Worm (Caenorhabditis elegans) whole organism, L1 larva: ENCODE data around the gene egl-10.

ENCODE experiments used
- C04F5.9 ChIP-seq: sonication (generic microtip); optimal IDR thresholded peaks from 2 replicates; lab custom pipeline; 2016; ENCODE audit warnings: missing genetic modification characterization, missing compliant biosample characterization
- C16A3.4 ChIP-seq: fragments of 150-350 bp; optimal IDR thresholded peaks from 2 replicates; lab custom pipeline; 2014; ENCODE audit warnings: missing biosample characterization, missing genetic modification characterization
- C34B4.2 ChIP-seq: sonication (generic microtip); optimal IDR thresholded peaks from 2 replicates; lab custom pipeline; 2017; ENCODE audit warnings: mild to moderate bottlenecking, missing genetic modification characterization, missing compliant biosample characterization
- Y116A8C.19 ChIP-seq: sonication (generic microtip); optimal IDR thresholded peaks from 2 replicates; lab custom pipeline; 2016; ENCODE audit warnings: missing compliant biosample characterization, missing genetic modification characterization, borderline replicate concordance
- aly-2 ChIP-seq: fragments of 150-350 bp; optimal IDR thresholded peaks from 2 replicates; lab custom pipeline; 2014; ENCODE audit warnings: missing biosample characterization, missing genetic modification characterization
- blmp-1 ChIP-seq: fragments of 150-350 bp; optimal IDR thresholded peaks from 2 replicates; lab custom pipeline; 2014; ENCODE audit warnings: missing biosample characterization, missing genetic modification characterization
- ceh-8 ChIP-seq: fragments of 200-800 bp; sonication (Bioruptor generic); optimal IDR thresholded peaks from 2 replicates; lab custom pipeline; 2018; ENCODE audit warnings: mild to moderate bottlenecking, missing genetic modification characterization, moderate library complexity, missing compliant biosample characterization
- ceh-82 ChIP-seq, 3 experiments: fragments of 150-350 bp in 1 of 3; sonication (generic microtip) in 2 of 3; optimal IDR thresholded peaks; 2 replicates each; lab custom pipeline; 2014 to 2017; ENCODE audit warnings: missing biosample characterization in 3 of 3, missing genetic modification characterization in 3 of 3
- dsc-1 ChIP-seq: sonication (generic microtip); optimal IDR thresholded peaks from 2 replicates; lab custom pipeline; 2016; ENCODE audit warnings: mild to moderate bottlenecking, missing genetic modification characterization, missing compliant biosample characterization
- efl-1 ChIP-seq, 4 experiments: fragments of 150-350 bp; optimal IDR thresholded peaks in 3 of 4; peaks in 1 of 4; 1 replicate in 1 of 4; 2 replicates in 3 of 4; lab custom pipeline; 2014; ENCODE audit warnings: missing biosample characterization in 2 of 4, missing genetic modification characterization in 2 of 4, missing genetic modification reagents in 2 of 4
- egl-27 ChIP-seq, 2 experiments: fragments of 150-350 bp in 1 of 2; sonication (generic microtip); optimal IDR thresholded peaks; 3 replicates each; lab custom pipeline; 2017 to 2018; ENCODE audit warnings: missing biosample characterization in 2 of 2, missing genetic modification characterization in 2 of 2, missing genetic modification reagents in 2 of 2
- elt-2 ChIP-seq: sonication (generic microtip); optimal IDR thresholded peaks from 2 replicates; lab custom pipeline; 2016; ENCODE audit warnings: missing genetic modification characterization, mild to moderate bottlenecking, inconsistent platforms, missing compliant biosample characterization, missing genetic modification reagents
- fkh-10 ChIP-seq: sonication (generic microtip); optimal IDR thresholded peaks from 2 replicates; lab custom pipeline; 2017; ENCODE audit warnings: missing biosample characterization, missing genetic modification reagents, missing genetic modification characterization
- fkh-4 ChIP-seq: sonication (generic microtip); optimal IDR thresholded peaks from 2 replicates; lab custom pipeline; 2016; ENCODE audit warnings: missing compliant biosample characterization, missing genetic modification characterization, borderline replicate concordance
- fkh-8 ChIP-seq: sonication (generic microtip); optimal IDR thresholded peaks from 2 replicates; lab custom pipeline; 2016; ENCODE audit warnings: mild to moderate bottlenecking, missing genetic modification characterization, missing compliant biosample characterization
- fos-1 ChIP-seq: fragments of 150-350 bp; optimal IDR thresholded peaks from 2 replicates; lab custom pipeline; 2014; ENCODE audit warnings: missing biosample characterization, missing genetic modification characterization
- grh-1 ChIP-seq: fragments of 200-800 bp; sonication (Bioruptor generic); IDR thresholded peaks from 2 replicates; pipeline ENCODE4 v1.3.6; 2022; ENCODE audit warnings: missing genetic modification reagents, missing genetic modification characterization, missing compliant biosample characterization
- hlh-17 ChIP-seq: fragments of 200-800 bp; sonication (Bioruptor generic); optimal IDR thresholded peaks from 2 replicates; lab custom pipeline; 2018; ENCODE audit warnings: missing genetic modification characterization, mild to moderate bottlenecking, missing compliant biosample characterization, moderate library complexity, borderline replicate concordance
- hpl-2 ChIP-seq: fragments of 150-350 bp; optimal IDR thresholded peaks from 2 replicates; lab custom pipeline; 2014; ENCODE audit warnings: missing biosample characterization, missing genetic modification reagents, missing genetic modification characterization
- irx-1 ChIP-seq: sonication (generic microtip); optimal IDR thresholded peaks from 2 replicates; lab custom pipeline; 2016; ENCODE audit warnings: missing genetic modification characterization, missing compliant biosample characterization
- lin-35 ChIP-seq, 2 experiments: fragments of 150-350 bp; optimal IDR thresholded peaks; 2 replicates each; lab custom pipeline; 2014; ENCODE audit warnings: missing biosample characterization in 2 of 2, missing genetic modification characterization in 2 of 2, missing genetic modification reagents in 2 of 2
- lir-3 ChIP-seq: sonication (generic microtip); optimal IDR thresholded peaks from 2 replicates; lab custom pipeline; 2016; ENCODE audit warnings: mild to moderate bottlenecking, missing genetic modification characterization, moderate library complexity, missing compliant biosample characterization; ENCODE audit not compliant: poor library complexity
- mab-9 ChIP-seq: fragments of 200-800 bp; sonication (Bioruptor generic); IDR thresholded peaks from 2 replicates; pipeline ENCODE4 v1.3.6; 2022; ENCODE audit warnings: missing genetic modification reagents, missing genetic modification characterization, missing compliant biosample characterization
- nhr-12 ChIP-seq: sonication (generic microtip); optimal IDR thresholded peaks from 2 replicates; lab custom pipeline; 2017; ENCODE audit warnings: missing biosample characterization, missing genetic modification characterization
- nhr-20 ChIP-seq: sonication (generic microtip); optimal IDR thresholded peaks from 2 replicates; lab custom pipeline; 2016; ENCODE audit warnings: mild to moderate bottlenecking, missing genetic modification characterization, missing compliant biosample characterization
- nhr-28 ChIP-seq: fragments of 150-350 bp; optimal IDR thresholded peaks from 2 replicates; lab custom pipeline; 2014; ENCODE audit warnings: missing biosample characterization, missing genetic modification characterization
- nhr-47 ChIP-seq: sonication (generic microtip); optimal IDR thresholded peaks from 2 replicates; lab custom pipeline; 2016; ENCODE audit warnings: mild to moderate bottlenecking, missing genetic modification characterization, moderate library complexity, missing compliant biosample characterization
- nhr-84 ChIP-seq: sonication (generic microtip); optimal IDR thresholded peaks from 2 replicates; lab custom pipeline; 2017; ENCODE audit warnings: missing biosample characterization, missing genetic modification characterization
- pag-3 ChIP-seq: sonication (generic microtip); optimal IDR thresholded peaks from 2 replicates; lab custom pipeline; 2017; ENCODE audit warnings: missing genetic modification characterization, mild to moderate bottlenecking, missing compliant biosample characterization, antibody characterized with exemption, borderline replicate concordance; ENCODE audit not compliant: insufficient read depth
- pax-3 ChIP-seq: fragments of 200-800 bp; sonication (Bioruptor generic); optimal IDR thresholded peaks from 2 replicates; lab custom pipeline; 2018; ENCODE audit warnings: mild to moderate bottlenecking, missing genetic modification characterization, moderate library complexity, missing compliant biosample characterization
- rnt-1 ChIP-seq: sonication (generic microtip); optimal IDR thresholded peaks from 2 replicates; lab custom pipeline; 2016; ENCODE audit warnings: mild to moderate bottlenecking, missing genetic modification characterization, moderate library complexity, missing compliant biosample characterization
- snpc-4 ChIP-seq: fragments of 150-350 bp; optimal IDR thresholded peaks from 2 replicates; lab custom pipeline; 2014; ENCODE audit warnings: missing biosample characterization, missing genetic modification characterization
- snu-23 ChIP-seq: sonication (generic microtip); optimal IDR thresholded peaks from 2 replicates; lab custom pipeline; 2016; ENCODE audit warnings: missing genetic modification characterization, missing compliant biosample characterization
- swsn-7 ChIP-seq: sonication (generic microtip); optimal IDR thresholded peaks from 2 replicates; lab custom pipeline; 2016; ENCODE audit warnings: missing genetic modification characterization, missing compliant biosample characterization
- unc-30 ChIP-seq: sonication (generic microtip); optimal IDR thresholded peaks from 2 replicates; lab custom pipeline; 2017; ENCODE audit warnings: missing biosample characterization, missing genetic modification characterization
- vab-15 ChIP-seq: sonication (generic microtip); optimal IDR thresholded peaks from 2 replicates; lab custom pipeline; 2017; ENCODE audit warnings: missing genotype, mild to moderate bottlenecking, missing genetic modification characterization, missing compliant biosample characterization
- xbp-1 ChIP-seq: sonication (generic microtip); optimal IDR thresholded peaks from 2 replicates; lab custom pipeline; 2016; ENCODE audit warnings: missing genetic modification characterization, missing compliant biosample characterization
- zag-1 ChIP-seq: fragments of 150-350 bp; optimal IDR thresholded peaks from 2 replicates; lab custom pipeline; 2014; ENCODE audit warnings: missing biosample characterization, missing genetic modification characterization
- zip-4 ChIP-seq: fragments of 200-800 bp; sonication (Bioruptor generic); optimal IDR thresholded peaks from 2 replicates; lab custom pipeline; 2018; ENCODE audit warnings: mild to moderate bottlenecking, missing genetic modification characterization, moderate library complexity, missing compliant biosample characterization
- ztf-4 ChIP-seq: fragments of 150-350 bp; optimal IDR thresholded peaks from 2 replicates; lab custom pipeline; 2014; ENCODE audit warnings: missing biosample characterization, missing genetic modification characterization

Gene egl-10

DNA sequence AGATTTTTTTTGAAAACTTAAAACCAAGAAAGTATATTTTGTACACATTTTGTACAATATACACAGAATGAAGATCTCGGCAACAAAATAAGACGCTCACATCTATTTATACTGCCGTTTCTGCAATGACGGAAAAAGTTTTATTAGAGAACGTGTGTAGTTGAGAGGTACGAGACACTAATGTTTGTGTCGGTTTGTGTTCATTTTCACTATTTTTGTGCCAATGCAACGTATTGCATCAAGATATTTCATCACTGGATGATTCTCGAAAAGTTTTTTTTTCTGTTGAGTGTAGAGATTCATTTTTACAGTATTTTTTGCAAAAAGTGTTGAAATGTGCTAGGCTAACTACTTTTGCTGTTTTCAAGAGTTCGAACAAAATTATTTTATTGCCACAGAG lies 53.8 kb downstream of the egl-10 start (continued):
- TF ChIP-seq egl-27 (tag; optimal IDR thresholded peaks at IDR 0.05; lab: Kevin White, UChicago), result no peak
- TF ChIP-seq nhr-20 (tag; lab: Kevin White, UChicago), result peak; percentile 45
- TF ChIP-seq pag-3 (tag; lab: Kevin White, UChicago), result no peak
- no peak for TF ChIP-seq Y116A8C.19

DNA sequence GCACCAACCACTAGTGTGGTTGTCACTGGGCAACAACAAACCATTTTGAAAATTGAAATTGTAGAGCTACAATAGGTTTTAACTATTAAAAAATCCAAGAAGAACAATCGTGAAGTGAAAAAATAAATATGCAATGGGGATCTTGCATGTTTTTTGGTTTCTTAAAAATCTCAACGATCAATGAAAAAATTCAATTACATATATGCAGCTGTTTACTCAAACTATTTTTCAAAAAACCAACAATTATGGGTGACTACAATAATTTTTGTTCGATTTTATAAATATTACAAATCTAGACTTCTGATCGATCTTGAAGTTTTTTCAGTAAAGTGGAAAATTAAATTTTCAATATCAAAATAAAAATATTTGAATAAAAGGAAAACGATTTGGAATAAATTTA lies 54.3 kb downstream of the egl-10 start, which contains the start of gene cdr-4:
Gene cdr-4 (minus strand): TSS at position 101 of the 400 bp plus-strand sequence.
- TF ChIP-seq zag-1 (tag; lab: Kevin White, UChicago) (no peak), nhr-84 (tag; lab: Kevin White, UChicago) (no peak), nhr-20 (tag; lab: Kevin White, UChicago) (no peak), blmp-1 (no peak), ceh-8 (GFP tag; lab: Kevin White, UChicago) (no peak), elt-2 (tag; lab: Kevin White, UChicago) (no peak), C04F5.9 (tag; lab: Kevin White, UChicago) (no peak), rnt-1 (no peak), pag-3 (tag; lab: Kevin White, UChicago) (no peak), mab-9 (no peak), grh-1 (GFP tag; lab: Robert Waterston, UW) (no peak), xbp-1 (tag; lab: Kevin White, UChicago) (no peak), irx-1 (tag; lab: Kevin White, UChicago) (no peak), fkh-8 (no peak), unc-30 (tag; lab: Kevin White, UChicago) (no peak), C16A3.4 (no peak), zip-4 (GFP tag; lab: Kevin White, UChicago) (no peak), fos-1 (no peak), snpc-4 (no peak)

DNA sequence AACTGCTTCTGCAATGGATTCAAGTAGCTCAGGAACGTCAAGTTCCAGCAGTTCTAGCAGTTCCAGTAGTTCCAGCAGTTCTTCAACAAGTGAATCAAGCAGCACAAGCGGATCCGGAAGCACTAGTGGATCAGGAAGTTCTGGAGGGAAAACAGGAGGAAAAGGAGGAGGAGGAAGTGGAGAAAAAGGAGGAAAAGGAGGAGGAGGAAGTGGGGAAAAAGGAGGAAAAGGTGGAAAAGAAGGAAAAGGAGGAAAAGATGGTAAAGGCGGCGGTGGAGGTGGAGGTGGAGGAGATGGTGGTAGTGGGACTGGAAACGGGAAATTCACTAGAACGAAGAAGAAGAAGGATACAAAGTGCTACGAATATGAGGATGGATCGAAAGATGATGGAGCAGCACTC lies 56.3 kb downstream of the egl-10 start:
- no peak for TF ChIP-seq fkh-4 (tag; lab: Kevin White, UChicago)
- TF ChIP-seq xbp-1 (tag; lab: Kevin White, UChicago), result no peak
- no peak for TF ChIP-seq nhr-47
- TF ChIP-seq lin-35 (GFP tag; optimal IDR thresholded peaks at IDR 0.05; lab: Kevin White, UChicago), result no peak

DNA sequence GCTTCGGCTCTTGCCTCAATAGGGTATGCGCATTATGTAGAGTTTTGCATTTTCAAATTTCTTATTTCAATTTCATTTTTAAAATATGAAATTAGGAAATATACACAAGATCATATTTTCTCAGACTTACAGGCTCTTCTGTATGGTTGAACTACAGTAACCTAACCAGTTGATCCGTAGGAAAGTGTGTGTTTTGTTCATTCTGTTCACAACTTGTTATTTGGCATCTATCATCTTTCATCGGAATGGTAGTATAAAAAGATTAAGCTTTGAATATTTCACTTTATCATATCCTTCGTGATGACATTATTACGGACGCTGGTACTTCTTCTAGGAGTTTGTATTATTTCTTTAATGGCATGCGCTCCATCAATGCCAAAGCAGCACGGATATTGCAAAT lies 56.9 kb downstream of the egl-10 start, which contains the start of gene K01D12.10:
Gene K01D12.10 (plus strand): TSS at position 301 of the 400 bp plus-strand sequence.
- TF ChIP-seq nhr-84 (tag; lab: Kevin White, UChicago) (no peak), C16A3.4 (no peak), lir-3 (tag; lab: Kevin White, UChicago) (no peak), egl-27 (tag; optimal IDR thresholded peaks at IDR 0.05; lab: Kevin White, UChicago) (no peak), aly-2 (tag; lab: Kevin White, UChicago) (no peak), ztf-4 (tag; lab: Kevin White, UChicago) (no peak), swsn-7 (no peak)

DNA sequence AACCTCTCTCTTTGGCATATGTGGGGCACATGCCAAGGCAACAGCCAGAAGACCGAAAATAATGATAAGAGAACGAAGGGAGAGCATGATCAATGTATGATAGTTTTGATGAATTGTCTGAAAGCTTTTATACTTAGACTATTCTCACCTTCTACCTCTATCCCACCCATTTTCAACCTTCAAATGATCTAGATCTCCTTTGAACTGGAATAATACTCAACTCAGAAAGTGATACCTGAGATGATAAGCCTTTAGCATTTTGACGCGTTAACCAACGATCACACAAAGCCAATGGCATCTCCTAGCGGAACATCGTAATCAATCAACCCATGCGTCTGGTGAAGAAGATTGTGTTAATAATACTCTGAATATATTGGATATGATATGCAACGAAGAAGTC lies 58.3 kb downstream of the egl-10 start, which contains the start of gene K01D12.9:
Gene K01D12.9 (minus strand): TSS at position 101 of the 400 bp plus-strand sequence.
- TF ChIP-seq swsn-7 (no peak), dsc-1 (no peak), hlh-17 (no peak), rnt-1 (no peak), hpl-2 (no peak), fkh-10 (no peak), efl-1 (optimal IDR thresholded peaks at IDR 0.05; lab: Kevin White, UChicago) (no peak), efl-1 (GFP tag; optimal IDR thresholded peaks at IDR 0.05 in 1 of 2; lab: Kevin White, UChicago) (no peak), vab-15 (tag; lab: Kevin White, UChicago) (no peak), nhr-28 (tag; lab: Kevin White, UChicago) (no peak), nhr-20 (tag; lab: Kevin White, UChicago) (no peak), pax-3 (tag; lab: Kevin White, UChicago) (no peak), snu-23 (GFP tag; lab: Kevin White, UChicago) (no peak), ceh-82 (tag; optimal IDR thresholded peaks at IDR 0.05; lab: Kevin White, UChicago) (no peak), xbp-1 (tag; lab: Kevin White, UChicago) (no peak), C34B4.2 (tag; lab: Kevin White, UChicago) (no peak), nhr-12 (tag; lab: Kevin White, UChicago) (no peak)
